Fruit fly (Drosophila melanogaster): ENCODE data around the gene CG13305.

The CG13305 gene

DNA sequence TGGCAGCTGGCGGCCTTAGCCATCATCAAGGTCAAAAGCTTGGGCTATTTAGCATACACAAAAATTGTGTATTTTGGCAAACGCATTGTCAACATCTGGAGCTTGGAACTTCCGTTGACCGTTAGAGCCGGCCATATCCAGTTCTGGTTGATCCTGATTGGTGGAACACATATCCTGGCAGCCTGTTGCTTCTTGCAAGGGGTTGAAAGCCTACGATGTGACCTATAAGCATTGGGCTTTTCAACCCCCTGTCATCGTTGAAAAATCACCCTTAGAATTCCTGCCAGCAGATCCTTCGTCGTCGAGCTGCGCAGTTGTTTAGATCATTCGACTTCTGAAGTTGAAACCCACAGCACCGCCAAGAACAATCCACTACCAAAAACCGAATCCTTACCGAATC, at the start of gene CG13305, which contains the start of gene Pex7:
CG13305 (minus strand) TSS at position 2 of the 400 bp plus-strand sequence.
Pex7 (plus strand) TSS at position 325 of the 400 bp plus-strand sequence.
- TF ChIP-seq Pif1B (GFP tag; optimal IDR thresholded peaks at IDR 0.05) (no peak), fd96Ca (GFP tag; IDR thresholded peaks at IDR 0.05) (no peak), CG34367 (tag; optimal IDR thresholded peaks at IDR 0.05) (no peak), CG15710 (tag; optimal IDR thresholded peaks at IDR 0.05) (no peak)

- TF ChIP-seq CG13204 (GFP tag; optimal IDR thresholded peaks at IDR 0.05): no peak
- TF ChIP-seq CG15710 (tag; optimal IDR thresholded peaks at IDR 0.05): no peak
- TF ChIP-seq rn (GFP tag; IDR thresholded peaks at IDR 0.05): no peak
- TF ChIP-seq CG14655 (GFP tag; optimal IDR thresholded peaks at IDR 0.05): no peak
- TF ChIP-seq fd96Ca (GFP tag; IDR thresholded peaks at IDR 0.05): no peak
- no peak for TF ChIP-seq CG9948 (tag; optimal IDR thresholded peaks at IDR 0.05)
- no peak for TF ChIP-seq CG17806 (tag; optimal IDR thresholded peaks at IDR 0.05)
- no peak for TF ChIP-seq Ets98B (GFP tag; IDR thresholded peaks at IDR 0.05)
- TF ChIP-seq CG10348 (GFP tag; IDR thresholded peaks at IDR 0.05): no peak
- TF ChIP-seq CG8301 (tag; optimal IDR thresholded peaks at IDR 0.05): no peak
- TF ChIP-seq gl (tag; optimal IDR thresholded peaks at IDR 0.05): no peak
- TF ChIP-seq CG4496 (GFP tag; IDR thresholded peaks at IDR 0.05): no peak
- no peak for TF ChIP-seq Pif1A (GFP tag; optimal IDR thresholded peaks at IDR 0.05)
- no peak for TF ChIP-seq CG8159 (tag; optimal IDR thresholded peaks at IDR 0.05)
- TF ChIP-seq CG32121 (GFP tag; IDR thresholded peaks at IDR 0.05): no peak
- no peak for TF ChIP-seq Snoo (tag; optimal IDR thresholded peaks at IDR 0.05)
- TF ChIP-seq CG34367 (tag; optimal IDR thresholded peaks at IDR 0.05): no peak
- no peak for TF ChIP-seq D1 (tag; optimal IDR thresholded peaks at IDR 0.05)
- no peak for TF ChIP-seq CG12605 (GFP tag; IDR thresholded peaks at IDR 0.05)
- no peak for TF ChIP-seq EcR (GFP tag; optimal IDR thresholded peaks at IDR 0.05)
Observed at dm6 chr3L:8695959-8696358, 49.3 kb upstream of the CG13305 start.

- no peak for TF ChIP-seq CG15710 (tag; optimal IDR thresholded peaks at IDR 0.05)
- no peak for TF ChIP-seq CG13204 (GFP tag; optimal IDR thresholded peaks at IDR 0.05)
- no peak for TF ChIP-seq gl (tag; optimal IDR thresholded peaks at IDR 0.05)
- TF ChIP-seq CG14655 (GFP tag; optimal IDR thresholded peaks at IDR 0.05): peak; percentile 47
- peak; percentile 64; the same call in 2 of the 3 replicates for TF ChIP-seq fd96Ca (GFP tag; IDR thresholded peaks at IDR 0.05)
- TF ChIP-seq CG8159 (tag; optimal IDR thresholded peaks at IDR 0.05): no peak
- no peak for TF ChIP-seq Pif1B (GFP tag; optimal IDR thresholded peaks at IDR 0.05)
- TF ChIP-seq CG32121 (GFP tag; IDR thresholded peaks at IDR 0.05): peak; percentile 62; the same call in 1 of the 2 replicates
- TF ChIP-seq Ets98B (GFP tag; IDR thresholded peaks at IDR 0.05): peak; percentile 76
- no peak for TF ChIP-seq EcR (GFP tag; optimal IDR thresholded peaks at IDR 0.05)
- TF ChIP-seq D1 (tag; optimal IDR thresholded peaks at IDR 0.05): no peak
- TF ChIP-seq CG4496 (GFP tag; IDR thresholded peaks at IDR 0.05): peak; percentile 69; the same call in 2 of the 3 replicates
- TF ChIP-seq Pif1A (GFP tag; optimal IDR thresholded peaks at IDR 0.05): no peak
- TF ChIP-seq CG9948 (tag; optimal IDR thresholded peaks at IDR 0.05): no peak
- TF ChIP-seq CG10348 (GFP tag; IDR thresholded peaks at IDR 0.05): no peak
- TF ChIP-seq CG34367 (tag; optimal IDR thresholded peaks at IDR 0.05): no peak
- TF ChIP-seq CG8301 (tag; optimal IDR thresholded peaks at IDR 0.05): peak; percentile 36
- 0 out of 2 replicates have a peak, but pooled peaks have one; percentile 24 for TF ChIP-seq rn (GFP tag; IDR thresholded peaks at IDR 0.05)
- no peak for TF ChIP-seq Snoo (tag; optimal IDR thresholded peaks at IDR 0.05)
- TF ChIP-seq CG12605 (GFP tag; IDR thresholded peaks at IDR 0.05): peak; percentile 74
- TF ChIP-seq CG17806 (tag; optimal IDR thresholded peaks at IDR 0.05): no peak
Observed at dm6 chr3L:8693558-8694502, 47.2 kb upstream of the CG13305 start.

DNA sequence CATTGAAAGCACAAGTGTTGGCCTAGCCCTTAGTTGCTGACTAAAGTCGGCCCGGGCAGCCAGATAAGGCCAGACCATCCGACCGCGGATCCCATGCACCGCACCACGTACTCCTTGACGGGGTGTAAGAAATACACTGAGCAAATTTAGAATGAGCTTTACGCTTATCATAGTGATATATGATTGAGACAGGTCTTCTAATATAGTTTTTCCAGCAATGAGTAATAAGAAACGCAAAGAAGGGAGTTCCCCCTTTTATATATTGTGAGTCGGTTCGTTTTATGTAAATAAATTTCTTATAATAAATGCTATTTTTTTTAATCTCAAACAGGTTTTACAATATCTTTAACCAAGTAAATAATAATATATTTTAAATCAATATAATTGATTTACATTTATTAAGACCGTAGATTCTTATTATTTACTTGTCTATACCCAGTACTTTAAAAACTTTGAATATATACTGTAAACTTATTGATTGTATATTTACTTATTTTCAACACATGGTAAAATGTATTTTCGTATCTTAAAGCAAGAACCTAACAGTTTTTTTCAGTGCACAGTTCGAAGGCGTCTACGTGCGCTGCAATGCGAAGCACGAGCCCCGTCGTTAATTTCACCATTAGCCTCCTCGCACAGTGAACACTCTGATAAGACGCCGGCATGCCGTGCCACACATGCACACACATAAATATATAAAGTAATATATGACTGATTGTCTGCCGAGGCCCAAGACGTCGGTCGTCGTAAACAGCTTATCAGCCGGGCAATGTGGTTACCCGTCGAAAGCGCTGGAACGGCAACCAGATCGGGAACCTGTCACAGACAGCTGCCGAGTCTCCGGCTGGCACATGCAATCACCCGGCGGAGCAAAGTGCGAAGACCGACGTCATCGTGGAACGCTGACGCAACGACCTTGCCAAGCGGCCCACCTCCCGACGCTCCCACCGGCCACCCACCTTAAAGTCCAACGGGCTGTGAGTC, 45.6 kb upstream of the CG13305 start:
- no peak for TF ChIP-seq Pif1B (GFP tag; optimal IDR thresholded peaks at IDR 0.05)
- no peak for TF ChIP-seq CG10348 (GFP tag; IDR thresholded peaks at IDR 0.05)
- peak; percentile 9 for TF ChIP-seq CG17806 (tag; optimal IDR thresholded peaks at IDR 0.05)
- TF ChIP-seq gl (tag; optimal IDR thresholded peaks at IDR 0.05): peak; percentile 81
- TF ChIP-seq Pif1A (GFP tag; optimal IDR thresholded peaks at IDR 0.05): peak; percentile 11
- peak; percentile 56 for TF ChIP-seq CG14655 (GFP tag; optimal IDR thresholded peaks at IDR 0.05)
- peak; percentile 75 for TF ChIP-seq EcR (GFP tag; optimal IDR thresholded peaks at IDR 0.05)
- no peak for TF ChIP-seq CG32121 (GFP tag; IDR thresholded peaks at IDR 0.05)
- peak; percentile 48 for TF ChIP-seq Ets98B (GFP tag; IDR thresholded peaks at IDR 0.05)
- TF ChIP-seq CG12605 (GFP tag; IDR thresholded peaks at IDR 0.05): peak; percentile 46
- TF ChIP-seq CG9948 (tag; optimal IDR thresholded peaks at IDR 0.05): peak; percentile 35
- peak; percentile 59 for TF ChIP-seq CG8159 (tag; optimal IDR thresholded peaks at IDR 0.05)
- TF ChIP-seq CG8301 (tag; optimal IDR thresholded peaks at IDR 0.05): peak; percentile 11
- TF ChIP-seq rn (GFP tag; IDR thresholded peaks at IDR 0.05): 0 out of 2 replicates have a peak, but pooled peaks have one; percentile 11
- peak; percentile 57; the same call in 1 of the 3 replicates for TF ChIP-seq fd96Ca (GFP tag; IDR thresholded peaks at IDR 0.05)
- TF ChIP-seq CG15710 (tag; optimal IDR thresholded peaks at IDR 0.05): peak; percentile 50
- peak; percentile 8 for TF ChIP-seq CG34367 (tag; optimal IDR thresholded peaks at IDR 0.05)
- peak; percentile 26 for TF ChIP-seq D1 (tag; optimal IDR thresholded peaks at IDR 0.05)
- TF ChIP-seq CG13204 (GFP tag; optimal IDR thresholded peaks at IDR 0.05): peak; percentile 64
- TF ChIP-seq Snoo (tag; optimal IDR thresholded peaks at IDR 0.05): peak; percentile 48
- peak; percentile 66 for TF ChIP-seq CG4496 (GFP tag; IDR thresholded peaks at IDR 0.05)

Data from whole organism, pupa.